Worm (Caenorhabditis elegans) whole organism, late embryonic: ENCODE results near the gene ctl-1.
A peak's percentile ranks its signal among the peaks of the same experiment; 100 is the strongest.

Experiments used
- C38D4.7 ChIP-seq: fragments of 200-800 bp; sonication (Bioruptor generic); optimal IDR thresholded peaks from 2 replicates; lab custom pipeline; 2018; ENCODE audit warnings: mild to moderate bottlenecking, missing genetic modification characterization, moderate library complexity, missing compliant biosample characterization
- K02D7.2 ChIP-seq: sonication (generic microtip); optimal IDR thresholded peaks from 2 replicates; lab custom pipeline; 2017; ENCODE audit warnings: mild to moderate bottlenecking, missing genetic modification characterization, missing compliant biosample characterization
- ahr-1 ChIP-seq: sonication (generic microtip); optimal IDR thresholded peaks from 2 replicates; lab custom pipeline; 2016; ENCODE audit warnings: missing genetic modification characterization, missing compliant biosample characterization
- ama-1 ChIP-seq: fragments of 150-350 bp; optimal IDR thresholded peaks from 2 replicates; lab custom pipeline; 2014
- ceh-18 ChIP-seq: sonication (generic microtip); optimal IDR thresholded peaks from 2 replicates; lab custom pipeline; 2016; ENCODE audit warnings: missing genetic modification characterization, missing compliant biosample characterization
- ceh-24 ChIP-seq: sonication (generic microtip); optimal IDR thresholded peaks from 2 replicates; lab custom pipeline; 2016; ENCODE audit warnings: mild to moderate bottlenecking, missing genetic modification characterization, missing compliant biosample characterization
- ceh-30 ChIP-seq: fragments of 150-350 bp; optimal IDR thresholded peaks from 2 replicates; lab custom pipeline; 2014; ENCODE audit warnings: missing biosample characterization, missing genetic modification characterization
- ceh-34 ChIP-seq: sonication (generic microtip); optimal IDR thresholded peaks from 2 replicates; lab custom pipeline; 2016; ENCODE audit warnings: mild to moderate bottlenecking, missing genetic modification characterization, missing compliant biosample characterization
- ceh-9 ChIP-seq: sonication (generic microtip); optimal IDR thresholded peaks from 2 replicates; lab custom pipeline; 2016; ENCODE audit warnings: mild to moderate bottlenecking, missing genetic modification characterization, inconsistent platforms, missing compliant biosample characterization
- elt-2 ChIP-seq: sonication (generic microtip); optimal IDR thresholded peaks from 2 replicates; lab custom pipeline; 2016; ENCODE audit warnings: missing genetic modification reagents, missing genetic modification characterization, missing compliant biosample characterization
- elt-4 ChIP-seq: sonication (generic microtip); optimal IDR thresholded peaks from 2 replicates; lab custom pipeline; 2016; ENCODE audit warnings: missing genetic modification characterization, missing compliant biosample characterization
- gmeb-2 ChIP-seq: sonication (generic microtip); optimal IDR thresholded peaks from 2 replicates; lab custom pipeline; 2016; ENCODE audit warnings: missing genetic modification characterization, inconsistent platforms, missing compliant biosample characterization
- hlh-15 ChIP-seq: sonication (generic microtip); optimal IDR thresholded peaks from 2 replicates; lab custom pipeline; 2016; ENCODE audit warnings: missing genetic modification characterization, missing compliant biosample characterization
- hlh-30 ChIP-seq: sonication (generic microtip); optimal IDR thresholded peaks from 2 replicates; lab custom pipeline; 2017; ENCODE audit warnings: antibody characterized with exemption, missing genetic modification characterization, missing compliant biosample characterization; ENCODE audit not compliant: insufficient read depth
- hlh-6 ChIP-seq: sonication (generic microtip); optimal IDR thresholded peaks from 2 replicates; lab custom pipeline; 2016; ENCODE audit warnings: missing genotype, missing genetic modification characterization, missing compliant biosample characterization
- nfya-1 ChIP-seq: sonication (generic microtip); optimal IDR thresholded peaks from 2 replicates; lab custom pipeline; 2017; ENCODE audit warnings: missing genetic modification characterization, mild to moderate bottlenecking, missing compliant biosample characterization, antibody characterized with exemption, moderate library complexity
- nhr-11 ChIP-seq: fragments of 150-350 bp; optimal IDR thresholded peaks from 2 replicates; lab custom pipeline; 2014; ENCODE audit warnings: missing biosample characterization, missing genetic modification characterization
- nhr-232 ChIP-seq: sonication (generic microtip); optimal IDR thresholded peaks from 2 replicates; lab custom pipeline; 2016; ENCODE audit warnings: missing genetic modification characterization, missing compliant biosample characterization
- pat-9 ChIP-seq: fragments of 200-800 bp; sonication (Bioruptor generic); optimal IDR thresholded peaks from 2 replicates; lab custom pipeline; 2018; ENCODE audit warnings: mild to moderate bottlenecking, missing genetic modification characterization, moderate library complexity, missing compliant biosample characterization
- pha-2 ChIP-seq: sonication (generic microtip); optimal IDR thresholded peaks from 2 replicates; lab custom pipeline; 2017; ENCODE audit warnings: mild to moderate bottlenecking, missing genetic modification characterization, missing compliant biosample characterization
- pha-4 ChIP-seq: fragments of 150-350 bp; optimal IDR thresholded peaks from 2 replicates; lab custom pipeline; 2018; ENCODE audit warnings: missing biosample characterization, missing genetic modification reagents, missing genetic modification characterization
- pqm-1 ChIP-seq: sonication (generic microtip); optimal IDR thresholded peaks from 2 replicates; lab custom pipeline; 2016; ENCODE audit warnings: missing genetic modification characterization, missing compliant biosample characterization
- pros-1 ChIP-seq: fragments of 150-350 bp; optimal IDR thresholded peaks from 2 replicates; lab custom pipeline; 2014; ENCODE audit warnings: missing biosample characterization, missing genetic modification reagents, missing genetic modification characterization
- sdc-2 ChIP-seq: sonication (generic microtip); optimal IDR thresholded peaks from 2 replicates; lab custom pipeline; 2016; ENCODE audit warnings: missing genotype, missing genetic modification characterization, missing compliant biosample characterization
- sox-4 ChIP-seq: sonication (generic microtip); optimal IDR thresholded peaks from 2 replicates; lab custom pipeline; 2017; ENCODE audit warnings: mild to moderate bottlenecking, missing genetic modification characterization, inconsistent platforms, missing compliant biosample characterization
- tbx-2 ChIP-seq: sonication (generic microtip); optimal IDR thresholded peaks from 2 replicates; lab custom pipeline; 2016; ENCODE audit warnings: missing genetic modification characterization, missing compliant biosample characterization
- ttx-3 ChIP-seq: sonication (generic microtip); optimal IDR thresholded peaks from 2 replicates; lab custom pipeline; 2016; ENCODE audit warnings: missing genetic modification reagents, missing genetic modification characterization, missing compliant biosample characterization
- unc-42 ChIP-seq: sonication (generic microtip); optimal IDR thresholded peaks from 2 replicates; lab custom pipeline; 2016; ENCODE audit warnings: missing genotype, missing genetic modification characterization, missing compliant biosample characterization

The ctl-1 gene

ce11 chrII:14269839-14270238, 36.2 kb downstream of the ctl-1 start:
- TF ChIP-seq pha-4 (tag; lab: Kevin White, UChicago): no peak
- TF ChIP-seq nfya-1 (tag; lab: Kevin White, UChicago): peak; percentile 88
- TF ChIP-seq, all 69 proteins: peak for 1

- TF ChIP-seq nfya-1 (tag; lab: Kevin White, UChicago): peak; percentile 97
- TF ChIP-seq ahr-1 (tag; lab: Kevin White, UChicago): no peak
These were observed 36.9 kb downstream of the ctl-1 start, which contains the start of gene Y54G11A.1 for ce11 chrII:14269142-14269593. Y54G11A.1 (minus strand) TSS chrII:14269192.

- TF ChIP-seq sdc-2 (tag; lab: Kevin White, UChicago) (no peak), pha-2 (no peak), ama-1 (lab: Kevin White, UChicago) (no peak), pat-9 (tag; lab: Kevin White, UChicago) (no peak), hlh-6 (no peak), nhr-232 (no peak)
These were observed 48.1 kb downstream of the ctl-1 start for ce11 chrII:14257943-14258342.

ce11 chrII:14256779-14257178, 49.3 kb downstream of the ctl-1 start, which contains the start of gene Y54G11A.19:
Y54G11A.19 (minus strand) TSS chrII:14256879.
- TF ChIP-seq hlh-30 (no peak), elt-2 (tag; lab: Kevin White, UChicago) (no peak)

ce11 chrII:14255850-14256249, 50.2 kb downstream of the ctl-1 start:
- TF ChIP-seq elt-4 (tag; lab: Kevin White, UChicago) (no peak), gmeb-2 (no peak), nhr-11 (tag; lab: Kevin White, UChicago) (no peak), ceh-24 (tag; lab: Kevin White, UChicago) (no peak), hlh-15 (no peak), ceh-34 (tag; lab: Kevin White, UChicago) (no peak), ceh-18 (tag; lab: Kevin White, UChicago) (no peak), pros-1 (tag; lab: Kevin White, UChicago) (no peak), unc-42 (tag; lab: Kevin White, UChicago) (no peak), ceh-30 (tag; lab: Kevin White, UChicago) (no peak), sox-4 (tag; lab: Kevin White, UChicago) (no peak), K02D7.2 (tag; lab: Kevin White, UChicago) (no peak), pqm-1 (tag; lab: Kevin White, UChicago) (no peak), ttx-3 (tag; lab: Kevin White, UChicago) (no peak), tbx-2 (no peak), ceh-9 (no peak), ahr-1 (tag; lab: Kevin White, UChicago) (no peak), C38D4.7 (GFP tag; lab: Kevin White, UChicago) (no peak)
